Worm (Caenorhabditis elegans): ENCODE results near the gene E02C12.6.

E02C12.6 gene

ce11 chrV:9406890-9407289 lies 36.0 kb upstream of the E02C12.6 start:
- TF ChIP-seq madf-9 (GFP tag; conservative IDR thresholded peaks at IDR 0.05) (no peak), skn-1 (tag; optimal IDR thresholded peaks at IDR 0.05) (no peak), attf-4 (tag; optimal IDR thresholded peaks at IDR 0.05) (no peak), dve-1 (tag; optimal IDR thresholded peaks at IDR 0.05; ENCODE audit: insufficient read depth) (peak; percentile 42), rbr-2 (tag; optimal IDR thresholded peaks at IDR 0.05) (no peak), zfp-3 (GFP tag; conservative IDR thresholded peaks at IDR 0.05) (0 out of 2 replicates have a peak, but pooled peaks have one; percentile 42), snpc-4 (tag; optimal IDR thresholded peaks at IDR 0.05) (no peak), hmg-1.1 (GFP tag; IDR thresholded peaks at IDR 0.05) (no peak), nhr-41 (GFP tag; IDR thresholded peaks at IDR 0.05) (no peak), daf-19 (GFP tag; conservative IDR thresholded peaks at IDR 0.05) (0 out of 2 replicates have a peak, but pooled peaks have one; percentile 39), dmd-9 (GFP tag; IDR thresholded peaks at IDR 0.05) (no peak), gei-8 (GFP tag; optimal IDR thresholded peaks at IDR 0.05) (no peak), spr-3 (GFP tag; optimal IDR thresholded peaks at IDR 0.05) (no peak), mep-1 (tag; optimal IDR thresholded peaks at IDR 0.05) (no peak), nhr-42 (GFP tag; IDR thresholded peaks at IDR 0.05) (no peak), madf-5 (GFP tag; IDR thresholded peaks at IDR 0.05) (0 out of 4 replicates have a peak, but pooled peaks of 1 of the 2 experiments have one; percentile 32), unc-130 (GFP tag; optimal IDR thresholded peaks at IDR 0.05) (peak; percentile 21)

DNA sequence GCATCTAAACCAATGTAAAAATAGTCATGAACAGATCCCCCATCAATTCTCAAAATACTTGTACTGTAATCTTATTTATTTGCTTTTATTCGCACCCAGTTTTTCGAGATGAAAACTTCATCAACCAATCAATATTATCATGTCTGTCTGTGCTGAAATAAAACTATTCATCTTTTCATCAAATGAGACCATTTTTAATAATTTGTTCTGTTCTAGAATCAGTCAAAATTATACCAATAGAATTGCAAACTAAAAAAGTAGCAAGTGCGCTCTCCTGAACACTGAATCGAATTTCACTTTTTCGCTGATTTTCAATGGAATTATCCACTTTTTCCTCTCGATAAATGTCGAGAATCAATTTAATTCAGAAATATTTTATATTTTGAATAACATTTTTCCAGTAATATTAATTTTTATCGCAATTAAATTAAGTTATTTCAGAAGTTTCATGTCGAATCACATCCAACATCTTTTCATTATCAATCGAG lies 29.0 kb upstream of the E02C12.6 start, which contains the start of gene trpp-4:
Gene trpp-4, plus strand, starts transcription at position 442 of the 488 bp plus-strand sequence.
- TF ChIP-seq madf-9 (GFP tag; conservative IDR thresholded peaks at IDR 0.05) (no peak), aha-1 (tag) (peak; percentile 91), ceh-20 (GFP tag; IDR thresholded peaks at IDR 0.05) (no peak), unc-62 (GFP tag; optimal IDR thresholded peaks at IDR 0.05 in 1 of 2) (peak in 1 of 2 experiments; percentile 42), unc-62 (tag; optimal IDR thresholded peaks at IDR 0.05) (no peak)

ce11 chrV:9394938-9395639 lies 24.2 kb upstream of the E02C12.6 start:
- TF ChIP-seq mxl-2 (GFP tag; conservative IDR thresholded peaks at IDR 0.05), result no peak
- no peak for TF ChIP-seq F10B5.3 (tag; optimal IDR thresholded peaks at IDR 0.05)
- peak; percentile 15 for TF ChIP-seq mxl-3 (GFP tag; optimal IDR thresholded peaks at IDR 0.05)
- no peak for TF ChIP-seq spr-1 (tag; optimal IDR thresholded peaks at IDR 0.05)
- TF ChIP-seq ztf-7 (tag; optimal IDR thresholded peaks at IDR 0.05), result no peak
- TF ChIP-seq pha-4 (GFP tag; IDR thresholded peaks at IDR 0.05), result no peak
- no peak for TF ChIP-seq pha-4 (tag; optimal IDR thresholded peaks at IDR 0.05)

DNA sequence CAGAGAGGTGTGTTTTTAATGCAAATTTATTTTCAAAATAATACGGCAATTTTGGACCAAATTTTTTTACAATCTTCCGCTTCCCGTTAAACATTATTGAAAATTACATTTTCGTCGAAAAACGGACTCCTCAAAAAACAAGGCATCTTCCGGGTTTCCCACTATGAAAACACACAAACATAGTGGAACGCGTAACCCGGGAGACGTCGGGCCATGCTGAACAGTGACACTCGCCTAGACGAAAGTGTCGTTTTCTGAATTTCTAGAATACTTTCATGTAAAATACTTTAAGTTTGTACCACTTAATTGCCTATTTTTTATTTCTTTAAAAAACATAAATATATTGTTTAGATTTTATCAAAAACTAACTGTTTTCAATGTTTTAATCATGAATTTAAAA lies 21.1 kb upstream of the E02C12.6 start:
- no peak for TF ChIP-seq mes-2 (tag; optimal IDR thresholded peaks at IDR 0.05; ENCODE audit: poor library complexity, severe bottlenecking)
- no peak for TF ChIP-seq madf-5 (GFP tag; IDR thresholded peaks at IDR 0.05)
- TF ChIP-seq nhr-25 (tag; optimal IDR thresholded peaks at IDR 0.05; ENCODE audit: borderline replicate concordance, insufficient read depth), result no peak
- no peak for TF ChIP-seq R02D3.7 (tag; optimal IDR thresholded peaks at IDR 0.05)
- TF ChIP-seq snpc-4 (tag; optimal IDR thresholded peaks at IDR 0.05), result peak; percentile 78
- TF ChIP-seq ceh-28 (tag; optimal IDR thresholded peaks at IDR 0.05), result no peak
- TF ChIP-seq nhr-41 (GFP tag; IDR thresholded peaks at IDR 0.05), result no peak

DNA sequence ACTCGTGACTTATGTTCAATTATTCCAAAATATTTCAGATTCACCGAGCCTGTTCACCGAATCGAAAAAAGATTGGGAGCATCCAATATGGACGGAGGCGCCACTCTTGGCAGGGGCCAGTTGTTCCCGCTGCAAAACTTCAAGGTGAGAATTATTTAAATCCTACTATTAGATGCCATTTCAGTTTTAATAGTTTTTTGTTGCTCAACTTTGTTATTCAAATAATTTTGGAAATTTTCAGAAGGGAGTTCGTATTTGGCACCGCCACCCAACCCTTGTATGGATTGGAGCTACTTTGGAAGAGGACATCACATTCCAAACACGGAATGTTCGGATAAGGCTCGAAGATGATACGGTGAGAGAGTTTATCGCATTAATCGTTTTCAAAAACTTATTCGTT lies 15.3 kb upstream of the E02C12.6 start, which contains the start of gene hum-2:
Gene hum-2, plus strand, starts transcription at position 33 of the 400 bp plus-strand sequence.
- TF ChIP-seq lir-3 (tag; optimal IDR thresholded peaks at IDR 0.05) (no peak), aha-1 (tag) (peak; percentile 94)
